Worm (Caenorhabditis elegans): ENCODE results near the gene str-39.

- no peak for TF ChIP-seq sox-2 (GFP tag; IDR thresholded peaks at IDR 0.05)
- no peak for TF ChIP-seq elt-2 (tag; optimal IDR thresholded peaks at IDR 0.05)
- no peak for TF ChIP-seq nhr-11 (tag; optimal IDR thresholded peaks at IDR 0.05)
- TF ChIP-seq Y22D7AL.16 (tag; optimal IDR thresholded peaks at IDR 0.05): no peak
- TF ChIP-seq mec-3 (tag; optimal IDR thresholded peaks at IDR 0.05; ENCODE audit: borderline replicate concordance): no peak
These were observed at the start of gene str-39 for ce11 chrV:2879801-2880200.
